Worm (Caenorhabditis elegans) whole organism, midembryonic: ENCODE measurements around the gene srx-76.

ENCODE experiments used
- T22C8.4 ChIP-seq: fragments of 200-800 bp; sonication (Bioruptor generic); IDR thresholded peaks from 2 replicates; pipeline ENCODE4 v1.3.6; 2022; ENCODE audit warnings: missing genetic modification characterization, missing compliant biosample characterization
- flt-1 ChIP-seq: fragments of 200-800 bp; sonication (Bioruptor generic); IDR thresholded peaks from 2 replicates; pipeline ENCODE4 v1.3.6; 2022; ENCODE audit warnings: missing genetic modification characterization, missing compliant biosample characterization
- klf-2 ChIP-seq: fragments of 200-800 bp; sonication (Bioruptor generic); conservative IDR thresholded peaks from 2 replicates; pipeline ENCODE4 v1.3.6; 2022; ENCODE audit warnings: missing genetic modification reagents, missing genetic modification characterization, missing compliant biosample characterization
- ztf-23 ChIP-seq: fragments of 200-800 bp; sonication (Bioruptor generic); IDR thresholded peaks from 2 replicates; pipeline ENCODE4 v1.3.6; 2022; ENCODE audit warnings: missing genetic modification reagents, missing genetic modification characterization, missing compliant biosample characterization
- ztf-29 ChIP-seq: fragments of 200-800 bp; sonication (Bioruptor generic); IDR thresholded peaks from 2 replicates; pipeline ENCODE4 v1.3.6; 2022; ENCODE audit warnings: missing genetic modification reagents, missing genetic modification characterization, missing compliant biosample characterization

DNA sequence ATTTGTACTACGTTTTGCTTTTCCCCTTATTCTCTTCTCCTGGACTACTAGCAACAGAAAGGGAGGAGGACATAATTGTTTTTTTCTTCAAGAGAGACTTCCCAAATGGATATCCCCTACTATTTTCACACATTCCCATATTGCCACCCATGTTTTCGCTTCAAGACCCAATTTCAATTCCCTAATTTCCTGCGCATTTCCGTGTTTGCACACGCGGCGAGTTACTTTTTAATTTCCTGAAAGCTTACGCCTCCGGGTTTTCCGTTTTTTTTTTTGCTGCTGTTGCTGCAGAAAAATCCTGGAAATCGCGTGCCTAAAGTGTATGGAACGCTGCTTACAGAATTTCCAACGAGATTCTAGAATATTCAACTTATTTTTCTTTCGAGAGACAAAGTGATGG, 39.3 kb upstream of the srx-76 start:
- no peak for TF ChIP-seq T22C8.4 (GFP tag; lab: Robert Waterston, UW)
- no peak for TF ChIP-seq ztf-29 (GFP tag; lab: Robert Waterston, UW)
- no peak for TF ChIP-seq klf-2
- TF ChIP-seq flt-1 (GFP tag; lab: Robert Waterston, UW) = no peak
- no peak for TF ChIP-seq ztf-23
